Worm (Caenorhabditis elegans): Measurements from ENCODE around the gene hmg-12.

The hmg-12 gene

DNA sequence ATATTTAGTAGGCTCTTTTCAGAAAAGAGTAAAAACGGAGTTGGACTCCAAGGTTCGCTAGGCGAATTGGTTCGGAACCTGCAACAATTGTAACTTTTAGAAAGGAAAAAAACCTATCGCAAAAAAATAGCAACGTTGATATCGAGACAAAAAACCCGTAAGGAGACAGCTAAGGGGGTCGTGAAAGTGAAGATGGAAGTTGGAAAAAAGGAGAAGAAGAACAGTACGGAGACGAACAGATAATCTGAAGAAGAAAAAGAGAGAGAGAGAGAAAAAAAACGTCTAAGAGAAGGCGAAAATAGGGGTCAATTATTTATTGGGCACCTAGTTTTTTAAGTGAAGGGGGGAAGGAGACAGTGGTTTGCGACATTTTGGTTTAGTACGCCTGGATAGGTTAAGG, 19.0 kb downstream of the hmg-12 start, which contains the start of gene lin-29:
Gene lin-29 (minus strand): TSS at position 78 of the 400 bp plus-strand sequence.
- TF ChIP-seq tbx-9 (tag; optimal IDR thresholded peaks at IDR 0.05; ENCODE audit: borderline replicate concordance) (no peak), attf-5 (GFP tag; optimal IDR thresholded peaks at IDR 0.05) (no peak), F57C9.4 (tag; optimal IDR thresholded peaks at IDR 0.05) (no peak), somi-1 (GFP tag; optimal IDR thresholded peaks at IDR 0.05) (no peak), pha-4 (tag; optimal IDR thresholded peaks at IDR 0.05) (no peak), F49E8.2 (tag; optimal IDR thresholded peaks at IDR 0.05; ENCODE audit: insufficient read depth) (no peak), ets-4 (GFP tag; optimal IDR thresholded peaks at IDR 0.05) (no peak), rpc-1 (optimal IDR thresholded peaks at IDR 0.05) (no peak), rpc-1 (tag; optimal IDR thresholded peaks at IDR 0.05) (no peak), mes-4 (tag; optimal IDR thresholded peaks at IDR 0.05) (no peak), madf-10 (tag; optimal IDR thresholded peaks at IDR 0.05) (no peak), egl-18 (GFP tag; IDR thresholded peaks at IDR 0.05) (no peak), ztf-22 (GFP tag; optimal IDR thresholded peaks at IDR 0.05) (no peak), lin-40 (tag; optimal IDR thresholded peaks at IDR 0.05) (no peak), dpff-1 (tag; optimal IDR thresholded peaks at IDR 0.05) (no peak), mcd-1 (GFP tag; IDR thresholded peaks at IDR 0.05) (no peak), xnd-1 (tag; optimal IDR thresholded peaks at IDR 0.05) (no peak), lsl-1 (GFP tag; optimal IDR thresholded peaks at IDR 0.05) (no peak), nhr-120 (GFP tag; IDR thresholded peaks at IDR 0.05) (no peak), unc-130 (GFP tag; optimal IDR thresholded peaks at IDR 0.05) (no peak), nfyb-1 (GFP tag; IDR thresholded peaks at IDR 0.05) (no peak)

DNA sequence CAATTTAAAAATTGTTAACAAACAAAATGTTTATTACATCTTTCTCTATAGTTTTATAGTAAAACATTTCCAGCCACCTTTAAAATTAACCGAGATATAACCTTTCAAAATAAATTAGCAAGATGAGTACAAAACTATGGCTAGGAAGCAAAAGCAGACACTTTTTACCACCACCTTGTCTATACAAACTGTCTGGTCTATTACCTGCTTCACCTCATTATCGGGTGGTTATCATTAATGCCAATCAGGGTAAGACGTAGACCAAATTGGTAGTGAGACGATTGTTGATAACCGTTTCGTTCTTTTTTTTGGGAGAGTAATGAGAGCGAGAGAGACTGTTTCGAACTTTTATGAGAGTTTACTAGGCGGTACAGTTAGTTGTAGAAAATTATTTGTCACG, 20.1 kb downstream of the hmg-12 start:
- TF ChIP-seq lsy-27 (tag; optimal IDR thresholded peaks at IDR 0.05; ENCODE audit: borderline replicate concordance, insufficient read depth): no peak
- no peak for TF ChIP-seq lin-40 (tag; optimal IDR thresholded peaks at IDR 0.05)
- TF ChIP-seq ztf-6 (GFP tag; IDR thresholded peaks at IDR 0.05): no peak
- TF ChIP-seq nhr-80 (tag; optimal IDR thresholded peaks at IDR 0.05): peak; percentile 54

DNA sequence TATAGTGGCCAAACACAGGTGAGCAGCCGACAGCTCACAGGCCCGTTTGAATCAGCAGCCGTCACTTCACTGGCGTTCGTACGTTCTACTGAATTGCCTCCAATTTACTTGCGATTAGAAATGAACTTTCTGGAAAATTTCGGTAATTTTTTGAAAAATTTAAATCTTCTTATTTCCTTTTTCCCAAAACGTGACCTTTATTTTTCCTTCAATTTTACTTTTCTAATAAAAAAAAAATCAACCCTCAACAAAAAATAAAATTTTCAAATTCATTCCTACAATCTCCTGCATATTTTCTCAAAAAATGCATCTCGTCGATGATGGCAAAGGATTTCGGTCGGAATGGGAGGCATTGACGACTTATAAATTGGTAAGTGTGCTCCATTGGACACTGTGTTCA, 32.1 kb downstream of the hmg-12 start, which contains the start of gene W03C9.8:
Gene W03C9.8 (plus strand): TSS at position 301 of the 400 bp plus-strand sequence.
- no peak for TF ChIP-seq ekl-4 (GFP tag; IDR thresholded peaks at IDR 0.05)
- TF ChIP-seq lsy-27 (tag; optimal IDR thresholded peaks at IDR 0.05; ENCODE audit: borderline replicate concordance, insufficient read depth): no peak
- no peak for TF ChIP-seq zfh-2 (GFP tag; conservative IDR thresholded peaks at IDR 0.05)
- no peak for TF ChIP-seq mel-28 (tag; optimal IDR thresholded peaks at IDR 0.05; ENCODE audit: borderline replicate concordance)
- TF ChIP-seq Y95B8A.8 (GFP tag; IDR thresholded peaks at IDR 0.05): no peak
- no peak for TF ChIP-seq pbrm-1 (GFP tag; IDR thresholded peaks at IDR 0.05)

DNA sequence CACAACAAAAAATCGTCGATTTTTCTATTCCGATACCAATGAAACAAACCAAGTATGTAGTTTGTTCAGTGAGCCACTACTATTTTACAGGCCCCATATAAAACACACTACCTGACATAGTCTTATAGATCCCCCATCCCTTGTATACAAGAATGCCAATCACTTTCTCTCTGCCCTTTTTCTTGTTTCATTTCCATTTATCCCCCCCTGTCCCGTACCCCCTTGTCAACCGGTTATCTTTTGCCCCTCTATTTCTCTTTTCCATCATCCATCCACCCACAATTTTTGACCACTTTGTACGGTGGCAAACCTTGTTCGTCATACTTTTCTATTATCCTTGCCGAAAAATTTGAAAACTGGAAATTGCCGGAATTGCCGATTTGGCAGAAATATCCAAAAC, 36.6 kb downstream of the hmg-12 start:
- no peak for TF ChIP-seq snpc-3.4 (tag; optimal IDR thresholded peaks at IDR 0.05)
- no peak for TF ChIP-seq sptf-2 (GFP tag; optimal IDR thresholded peaks at IDR 0.05)
- TF ChIP-seq nfya-1 (tag; optimal IDR thresholded peaks at IDR 0.05; ENCODE audit: borderline replicate concordance, insufficient read depth): no peak
- no peak for TF ChIP-seq madf-8 (GFP tag; conservative IDR thresholded peaks at IDR 0.05)
- no peak for TF ChIP-seq F10E7.11 (tag; optimal IDR thresholded peaks at IDR 0.05)
- no peak for TF ChIP-seq Y56A3A.18 (GFP tag; IDR thresholded peaks at IDR 0.05)
- TF ChIP-seq nfya-2 (GFP tag; IDR thresholded peaks at IDR 0.05): no peak
- no peak for TF ChIP-seq ztf-3 (GFP tag; optimal IDR thresholded peaks at IDR 0.05)
- TF ChIP-seq rec-8 (tag; optimal IDR thresholded peaks at IDR 0.05): no peak
- TF ChIP-seq rpc-1 (optimal IDR thresholded peaks at IDR 0.05): no peak
- TF ChIP-seq rpc-1 (tag; optimal IDR thresholded peaks at IDR 0.05): no peak
- no peak for TF ChIP-seq F57C9.4 (tag; optimal IDR thresholded peaks at IDR 0.05)
- no peak for TF ChIP-seq F49E8.2 (tag; optimal IDR thresholded peaks at IDR 0.05; ENCODE audit: insufficient read depth)
- TF ChIP-seq hlh-12 (tag; optimal IDR thresholded peaks at IDR 0.05): no peak
- no peak for TF ChIP-seq chd-7 (tag; optimal IDR thresholded peaks at IDR 0.05)

Measured in whole organism, young adult.